Fruit fly (Drosophila melanogaster): ENCODE measurements around the gene CG8086.
A peak's percentile ranks its signal among the peaks of the same experiment; 100 is the strongest.

CG8086 gene

dm6 chr2L:8292159-8292887, 35.0 kb upstream of the CG8086 start (continued):
- TF ChIP-seq CG14965 (GFP tag; optimal IDR thresholded peaks at IDR 0.05; ENCODE audit: borderline replicate concordance) = peak; percentile 33
- TF ChIP-seq sob (GFP tag; IDR thresholded peaks at IDR 0.05) = peak; percentile 98
- TF ChIP-seq D19B (GFP tag; optimal IDR thresholded peaks at IDR 0.05) = peak; percentile 83
- peak; percentile 94 for TF ChIP-seq CG5953 (GFP tag; IDR thresholded peaks at IDR 0.05)
- peak; percentile 92 for TF ChIP-seq Mes4 (GFP tag; optimal IDR thresholded peaks at IDR 0.05)
- peak; percentile 94 for TF ChIP-seq caup (GFP tag; optimal IDR thresholded peaks at IDR 0.05; ENCODE audit: severe bottlenecking)
- peak; percentile 93; the same call in 1 of the 3 replicates for TF ChIP-seq CG3726 (GFP tag; IDR thresholded peaks at IDR 0.05)
- TF ChIP-seq CG33557 (GFP tag; optimal IDR thresholded peaks at IDR 0.05) = peak; percentile 94
- TF ChIP-seq Neu2 (GFP tag; optimal IDR thresholded peaks at IDR 0.05; ENCODE audit: borderline replicate concordance) = peak; percentile 16
- peak; percentile 42 to 77 for TF ChIP-seq insv (GFP tag; optimal IDR thresholded peaks at IDR 0.05)
- TF ChIP-seq Gug (GFP tag; IDR thresholded peaks at IDR 0.05) = peak; percentile 91
- TF ChIP-seq dysf (GFP tag; IDR thresholded peaks at IDR 0.05) = peak; percentile 98
- TF ChIP-seq CG12155 (GFP tag; optimal IDR thresholded peaks at IDR 0.05) = peak; percentile 90
- TF ChIP-seq Sox100B (GFP tag; optimal IDR thresholded peaks at IDR 0.05) = peak; percentile 95
- peak; percentile 81 for TF ChIP-seq Atf-2 (GFP tag; optimal IDR thresholded peaks at IDR 0.05)
- TF ChIP-seq NfI (GFP tag; optimal IDR thresholded peaks at IDR 0.05) = peak; percentile 96
- TF ChIP-seq Six4 (GFP tag; optimal IDR thresholded peaks at IDR 0.05) = peak; percentile 95
- TF ChIP-seq CG9609 (GFP tag; optimal IDR thresholded peaks at IDR 0.05) = peak; percentile 85
- TF ChIP-seq unpg (GFP tag; optimal IDR thresholded peaks at IDR 0.05) = peak; percentile 98
- peak; percentile 92 for TF ChIP-seq jumu (GFP tag; optimal IDR thresholded peaks at IDR 0.05)
- TF ChIP-seq HHEX (GFP tag; optimal IDR thresholded peaks at IDR 0.05) = peak; percentile 95
- peak; percentile 48 for TF ChIP-seq ac (GFP tag; optimal IDR thresholded peaks at IDR 0.05)
- TF ChIP-seq crol (GFP tag; IDR thresholded peaks at IDR 0.05) = peak; percentile 84
- peak; percentile 98 for TF ChIP-seq Sox102F (GFP tag; optimal IDR thresholded peaks at IDR 0.05)
- TF ChIP-seq CG3163 (GFP tag; optimal IDR thresholded peaks at IDR 0.05) = peak; percentile 78
- TF ChIP-seq CG7786 (GFP tag; optimal IDR thresholded peaks at IDR 0.05) = peak; percentile 90
- peak; percentile 95 for TF ChIP-seq CG17361 (GFP tag; IDR thresholded peaks at IDR 0.05)
- TF ChIP-seq Spps (tag; optimal IDR thresholded peaks at IDR 0.05) = peak; percentile 94
- TF ChIP-seq CG34422 (GFP tag; IDR thresholded peaks at IDR 0.05) = peak; percentile 98
- peak in 1 of 2 experiments; percentile 97 for TF ChIP-seq bsh (GFP tag; optimal IDR thresholded peaks at IDR 0.05)
- peak; percentile 90 for TF ChIP-seq grn (GFP tag; optimal IDR thresholded peaks at IDR 0.05)
- TF ChIP-seq Mrtf (GFP tag; IDR thresholded peaks at IDR 0.05) = peak; percentile 97
- TF ChIP-seq az2 (GFP tag; optimal IDR thresholded peaks at IDR 0.05) = peak; percentile 95
- peak; percentile 86 for TF ChIP-seq CG16815 (GFP tag; optimal IDR thresholded peaks at IDR 0.05)
- TF ChIP-seq CG11247 (GFP tag; IDR thresholded peaks at IDR 0.05) = peak; percentile 97
- no peak for TF ChIP-seq pan (optimal IDR thresholded peaks at IDR 0.05)
- peak in 1 of 2 experiments; percentile 97 for TF ChIP-seq pan (GFP tag; optimal IDR thresholded peaks at IDR 0.05 in 1 of 2, IDR thresholded peaks at IDR 0.05 in 1 of 2)
- peak; percentile 86 for TF ChIP-seq CG15514 (GFP tag; optimal IDR thresholded peaks at IDR 0.05)
- TF ChIP-seq CG17568 (GFP tag; optimal IDR thresholded peaks at IDR 0.05) = peak; percentile 91
- peak; percentile 96 for TF ChIP-seq nmo (GFP tag; optimal IDR thresholded peaks at IDR 0.05)
- TF ChIP-seq CG8944 (GFP tag; optimal IDR thresholded peaks at IDR 0.05) = peak; percentile 89
- peak; percentile 93 for TF ChIP-seq CG1647 (GFP tag; optimal IDR thresholded peaks at IDR 0.05)
- peak; percentile 94 for TF ChIP-seq CG1233 (GFP tag; optimal IDR thresholded peaks at IDR 0.05)
- peak; percentile 79 for TF ChIP-seq dan (GFP tag; IDR thresholded peaks at IDR 0.05)
- TF ChIP-seq phol (tag; optimal IDR thresholded peaks at IDR 0.05) = peak; percentile 94
- TF ChIP-seq Ssrp (tag; optimal IDR thresholded peaks at IDR 0.05) = peak; percentile 93
- peak; percentile 89 for TF ChIP-seq CG11560 (tag; IDR thresholded peaks at IDR 0.05)
- TF ChIP-seq Hr78 (GFP tag; optimal IDR thresholded peaks at IDR 0.05) = peak in 1 of 2 experiments; percentile 95
- peak; percentile 90 for TF ChIP-seq CG8765 (GFP tag; IDR thresholded peaks at IDR 0.05)

Measured in whole organism, embryonic.